Fruit fly (Drosophila melanogaster) whole organism, embryonic: ENCODE measurements around the gene tst.

Experiments
- Abd-B ChIP-seq: fragments of 200-800 bp; sonication (Bioruptor generic); optimal IDR thresholded peaks from 2 replicates; lab custom pipeline; 2018; ENCODE audit warnings: missing biosample characterization, mild to moderate bottlenecking, missing genetic modification characterization, moderate library complexity
- BEAF-32 ChIP-seq: fragments of 200-800 bp; sonication (Bioruptor generic); optimal IDR thresholded peaks from 3 replicates; lab custom pipeline; 2017; ENCODE audit warnings: missing biosample characterization, missing genetic modification characterization, mild to moderate bottlenecking, moderate library complexity, missing genetic modification reagents
- Blimp-1 ChIP-seq: fragments of 200-800 bp; sonication (Bioruptor generic); optimal IDR thresholded peaks from 3 replicates; lab custom pipeline; 2018; ENCODE audit warnings: missing biosample characterization, missing genetic modification characterization, mild to moderate bottlenecking, moderate library complexity, missing genetic modification reagents
- CG11695 ChIP-seq: fragments of 200-800 bp; sonication (Bioruptor generic); IDR thresholded peaks from 3 replicates; pipeline ENCODE4 v1.3.6; 2022; ENCODE audit warnings: missing biosample characterization, missing genetic modification characterization
- CG12942 ChIP-seq: fragments of 200-800 bp; sonication (Bioruptor generic); optimal IDR thresholded peaks from 3 replicates; lab custom pipeline; 2016; ENCODE audit warnings: missing biosample characterization, missing genetic modification characterization
- CG13123 ChIP-seq: fragments of 200-800 bp; sonication (Bioruptor generic); optimal IDR thresholded peaks from 2 replicates; lab custom pipeline; 2016; ENCODE audit warnings: missing biosample characterization, missing genetic modification characterization
- CG14860 ChIP-seq: fragments of 200-800 bp; sonication (Bioruptor generic); IDR thresholded peaks from 3 replicates; pipeline ENCODE4 v1.3.6; 2022; ENCODE audit warnings: missing biosample characterization, missing genetic modification characterization; ENCODE audit not compliant: partially characterized antibody
- CG15696 ChIP-seq: fragments of 200-800 bp; sonication (Bioruptor generic); optimal IDR thresholded peaks from 2 replicates; lab custom pipeline; 2019; ENCODE audit warnings: missing biosample characterization, mild to moderate bottlenecking, missing genetic modification characterization, moderate library complexity
- CG1647 ChIP-seq: fragments of 200-800 bp; sonication (Bioruptor generic); optimal IDR thresholded peaks from 3 replicates; lab custom pipeline; 2016; ENCODE audit warnings: missing biosample characterization, missing genetic modification characterization
- CG2120 ChIP-seq: fragments of 200-800 bp; sonication (Bioruptor generic); optimal IDR thresholded peaks from 3 replicates; lab custom pipeline; 2016; ENCODE audit warnings: missing biosample characterization, missing genetic modification characterization
- CG30403 ChIP-seq: fragments of 200-800 bp; sonication (Bioruptor generic); optimal IDR thresholded peaks from 3 replicates; lab custom pipeline; 2016; ENCODE audit warnings: missing biosample characterization, missing genetic modification characterization
- CG3281 ChIP-seq: fragments of 200-800 bp; sonication (Bioruptor generic); optimal IDR thresholded peaks from 3 replicates; lab custom pipeline; 2017; ENCODE audit warnings: missing biosample characterization, mild to moderate bottlenecking, missing genetic modification characterization
- CG33213 ChIP-seq: fragments of 200-800 bp; sonication (Bioruptor generic); optimal IDR thresholded peaks from 3 replicates; lab custom pipeline; 2016; ENCODE audit warnings: missing biosample characterization, missing genetic modification characterization
- CG33557 ChIP-seq: fragments of 200-800 bp; sonication (Bioruptor generic); optimal IDR thresholded peaks from 2 replicates; lab custom pipeline; 2019; ENCODE audit warnings: missing biosample characterization, mild to moderate bottlenecking, missing genetic modification characterization, moderate library complexity
- CG34422 ChIP-seq: fragments of 200-800 bp; sonication (Bioruptor generic); IDR thresholded peaks from 3 replicates; pipeline ENCODE4 v1.3.6; 2022; ENCODE audit warnings: missing biosample characterization, missing genetic modification characterization
- CG3847 ChIP-seq: fragments of 200-800 bp; sonication (Bioruptor generic); IDR thresholded peaks from 2 replicates; pipeline ENCODE4 v1.3.6; 2022; ENCODE audit warnings: missing biosample characterization, missing genetic modification characterization
- CG4360 ChIP-seq: fragments of 200-800 bp; sonication (Bioruptor generic); IDR thresholded peaks from 2 replicates; pipeline ENCODE4 v1.3.6; 2022; ENCODE audit warnings: missing biosample characterization, missing genetic modification characterization
- CG5245 ChIP-seq: fragments of 200-800 bp; sonication (Bioruptor generic); optimal IDR thresholded peaks from 3 replicates; lab custom pipeline; 2016; ENCODE audit warnings: missing biosample characterization, missing genetic modification characterization
- CG5953 ChIP-seq: fragments of 200-800 bp; sonication (Bioruptor generic); IDR thresholded peaks from 2 replicates; pipeline ENCODE4 v1.3.6; 2022; ENCODE audit warnings: missing biosample characterization, missing genetic modification characterization
- CG6654 ChIP-seq: fragments of 200-800 bp; sonication (Bioruptor generic); optimal IDR thresholded peaks from 2 replicates; lab custom pipeline; 2017; ENCODE audit warnings: missing biosample characterization, mild to moderate bottlenecking, missing genetic modification characterization
- CG7372 ChIP-seq: fragments of 200-800 bp; sonication (Bioruptor generic); IDR thresholded peaks from 2 replicates; pipeline ENCODE4 v1.3.6; 2022; ENCODE audit warnings: missing biosample characterization, missing genetic modification characterization
- CG8089 ChIP-seq: fragments of 200-800 bp; sonication (Bioruptor generic); optimal IDR thresholded peaks from 3 replicates; lab custom pipeline; 2016; ENCODE audit warnings: missing biosample characterization, missing genetic modification characterization
- CG8281 ChIP-seq: fragments of 200-800 bp; sonication (Bioruptor generic); optimal IDR thresholded peaks from 2 replicates; lab custom pipeline; 2018; ENCODE audit warnings: missing biosample characterization, mild to moderate bottlenecking, missing genetic modification characterization, moderate library complexity
- CG8359 ChIP-seq: fragments of 200-800 bp; sonication (Bioruptor generic); optimal IDR thresholded peaks from 2 replicates; lab custom pipeline; 2017; ENCODE audit warnings: missing biosample characterization, mild to moderate bottlenecking, missing genetic modification characterization, borderline replicate concordance
- CG9437 ChIP-seq: fragments of 200-800 bp; sonication (Bioruptor generic); optimal IDR thresholded peaks from 2 replicates; lab custom pipeline; 2018; ENCODE audit warnings: missing biosample characterization, mild to moderate bottlenecking, missing genetic modification characterization
- Camta ChIP-seq: fragments of 200-800 bp; sonication (Bioruptor generic); optimal IDR thresholded peaks from 2 replicates; lab custom pipeline; 2016; ENCODE audit warnings: missing biosample characterization, missing genetic modification characterization
- Dip3 ChIP-seq: fragments of 200-800 bp; sonication (Bioruptor generic); optimal IDR thresholded peaks from 3 replicates; lab custom pipeline; 2016; ENCODE audit warnings: missing biosample characterization, missing genetic modification characterization
- Gsc ChIP-seq: fragments of 200-800 bp; sonication (Bioruptor generic); IDR thresholded peaks from 2 replicates; pipeline ENCODE4 v1.3.6; 2022; ENCODE audit warnings: missing biosample characterization, missing genetic modification characterization
- Gug ChIP-seq: fragments of 200-800 bp; sonication (Bioruptor generic); IDR thresholded peaks from 4 replicates; pipeline ENCODE4 v1.3.6; 2022; ENCODE audit warnings: missing biosample characterization, missing genetic modification characterization
- Lim3 ChIP-seq: fragments of 200-800 bp; sonication (Bioruptor generic); IDR thresholded peaks from 2 replicates; pipeline ENCODE4 v1.3.6; 2022; ENCODE audit warnings: missing biosample characterization, missing genetic modification characterization
- MBD-R2 ChIP-seq: fragments of 200-800 bp; sonication (Bioruptor generic); IDR thresholded peaks from 2 replicates; pipeline ENCODE4 v1.3.6; 2022; ENCODE audit warnings: missing biosample characterization, missing genetic modification characterization
- Mrtf ChIP-seq: fragments of 200-800 bp; sonication (Bioruptor generic); IDR thresholded peaks from 3 replicates; pipeline ENCODE4 v1.3.6; 2022; ENCODE audit warnings: missing biosample characterization, missing genetic modification characterization
- Tbp ChIP-seq: fragments of >200 bp; optimal IDR thresholded peaks from 2 replicates; lab custom pipeline; 2018; ENCODE audit warnings: missing biosample characterization, missing genetic modification characterization
- aop ChIP-seq: fragments of 200-800 bp; sonication (Bioruptor generic); IDR thresholded peaks from 2 replicates; pipeline ENCODE4 v1.3.6; 2022; ENCODE audit warnings: missing biosample characterization, missing genetic modification characterization
- ash1 ChIP-seq: fragments of 200-800 bp; sonication (Bioruptor generic); optimal IDR thresholded peaks from 2 replicates; lab custom pipeline; 2018; ENCODE audit warnings: missing biosample characterization, mild to moderate bottlenecking, missing genetic modification characterization
- chif ChIP-seq, 2 experiments: fragments of 200-800 bp; sonication (Bioruptor generic); optimal IDR thresholded peaks; 3 replicates each; lab custom pipeline; 2016; ENCODE audit warnings: missing biosample characterization in 2 of 2, missing genetic modification characterization in 2 of 2
- dimm ChIP-seq: fragments of 200-800 bp; sonication (Bioruptor generic); IDR thresholded peaks from 2 replicates; pipeline ENCODE4 v1.3.6; 2022; ENCODE audit warnings: missing biosample characterization, missing genetic modification characterization
- en ChIP-seq: fragments of 200-800 bp; sonication (Bioruptor generic); optimal IDR thresholded peaks from 2 replicates; lab custom pipeline; 2016; ENCODE audit warnings: missing biosample characterization, missing genetic modification characterization
- gro ChIP-seq: fragments of 200-800 bp; sonication (Bioruptor generic); optimal IDR thresholded peaks from 2 replicates; lab custom pipeline; 2016; ENCODE audit warnings: missing biosample characterization, missing genetic modification characterization
- jumu ChIP-seq: fragments of 200-800 bp; sonication (Bioruptor generic); optimal IDR thresholded peaks from 3 replicates; lab custom pipeline; 2016; ENCODE audit warnings: missing biosample characterization, missing genetic modification characterization
- kah ChIP-seq: fragments of 200-800 bp; sonication (Bioruptor generic); optimal IDR thresholded peaks from 2 replicates; lab custom pipeline; 2018; ENCODE audit warnings: missing biosample characterization, mild to moderate bottlenecking, missing genetic modification characterization
- knrl ChIP-seq: fragments of 200-800 bp; sonication (Bioruptor generic); IDR thresholded peaks from 3 replicates; pipeline ENCODE4 v1.3.6; 2022; ENCODE audit warnings: missing biosample characterization, missing genetic modification characterization; ENCODE audit not compliant: partially characterized antibody
- mirr ChIP-seq: fragments of 200-800 bp; sonication (Bioruptor generic); optimal IDR thresholded peaks from 3 replicates; lab custom pipeline; 2018; ENCODE audit warnings: missing biosample characterization, mild to moderate bottlenecking, missing genetic modification characterization
- odd ChIP-seq: fragments of 200-800 bp; sonication (Bioruptor generic); optimal IDR thresholded peaks from 2 replicates; lab custom pipeline; 2017; ENCODE audit warnings: missing biosample characterization, mild to moderate bottlenecking, missing genetic modification characterization
- sisA ChIP-seq: fragments of 200-800 bp; sonication (Bioruptor generic); IDR thresholded peaks from 2 replicates; pipeline ENCODE4 v1.3.6; 2022; ENCODE audit warnings: missing biosample characterization, missing genetic modification characterization
- stc ChIP-seq: fragments of 200-800 bp; sonication (Bioruptor generic); IDR thresholded peaks from 2 replicates; pipeline ENCODE4 v1.3.6; 2022; ENCODE audit warnings: missing biosample characterization, missing genetic modification characterization
- tio ChIP-seq: fragments of 200-800 bp; sonication (Bioruptor generic); optimal IDR thresholded peaks from 2 replicates; lab custom pipeline; 2017; ENCODE audit warnings: missing biosample characterization, missing genetic modification characterization, inconsistent platforms
- tup ChIP-seq: fragments of 200-800 bp; sonication (Bioruptor generic); optimal IDR thresholded peaks from 2 replicates; lab custom pipeline; 2016; ENCODE audit warnings: missing biosample characterization, mild to moderate bottlenecking, missing genetic modification characterization, moderate library complexity
- unc-4 ChIP-seq: fragments of 200-800 bp; sonication (Bioruptor generic); IDR thresholded peaks from 2 replicates; pipeline ENCODE4 v1.3.6; 2022; ENCODE audit warnings: missing biosample characterization, missing genetic modification characterization; ENCODE audit not compliant: partially characterized antibody
- vvl ChIP-seq: fragments of 200-800 bp; sonication (Bioruptor generic); IDR thresholded peaks from 2 replicates; pipeline ENCODE4 v1.3.6; 2022; ENCODE audit warnings: missing biosample characterization, missing genetic modification characterization
- zfh1 ChIP-seq: fragments of 200-800 bp; sonication (Bioruptor generic); IDR thresholded peaks from 3 replicates; pipeline ENCODE4 v1.3.6; 2022; ENCODE audit warnings: missing biosample characterization, missing genetic modification characterization

The tst gene

dm6 chr3R:23783961-23784360 lies 11.3 kb upstream of the tst start (continued):
- TF ChIP-seq unc-4 (GFP tag; lab: Robert Waterston, UW) = no peak
- peak; percentile 11 for TF ChIP-seq CG33213
- no peak for TF ChIP-seq gro (GFP tag; lab: Kevin White, UChicago)
- TF ChIP-seq CG5953 (GFP tag; lab: Robert Waterston, UW) = 0 out of 2 replicates have a peak, but pooled peaks have one; percentile 21
- peak; percentile 59 for TF ChIP-seq Camta (GFP tag; lab: Kevin White, UChicago)
- TF ChIP-seq CG2120 = peak; percentile 28
- peak; percentile 39; the same call in 1 of the 3 replicates for TF ChIP-seq CG11695 (GFP tag; lab: Robert Waterston, UW)
- TF ChIP-seq CG34422 (GFP tag; lab: Robert Waterston, UW) = peak; percentile 73; the same call in 2 of the 3 replicates
- no peak for TF ChIP-seq kah (GFP tag; lab: Kevin White, UChicago)
- no peak for TF ChIP-seq mirr (GFP tag; lab: Kevin White, UChicago)
- peak; percentile 25 for TF ChIP-seq Dip3 (GFP tag; lab: Kevin White, UChicago)
- TF ChIP-seq zfh1 (GFP tag; lab: Robert Waterston, UW) = peak; percentile 82
- peak; percentile 69 for TF ChIP-seq Abd-B (GFP tag; lab: Kevin White, UChicago)
- TF ChIP-seq Blimp-1 (GFP tag; lab: Kevin White, UChicago) = peak; percentile 89
- peak; percentile 41 for TF ChIP-seq CG5245 (GFP tag; lab: Kevin White, UChicago)
- TF ChIP-seq CG4360 = no peak
- TF ChIP-seq CG8281 (tag; lab: Kevin White, UChicago) = peak; percentile 32
- no peak for TF ChIP-seq dimm
- TF ChIP-seq chif (GFP tag; optimal IDR thresholded peaks at IDR 0.05; lab: Kevin White, UChicago) = peak; percentile 69 to 83
- TF ChIP-seq Gsc (GFP tag; lab: Robert Waterston, UW) = no peak
- TF ChIP-seq CG13123 = peak; percentile 3
- TF ChIP-seq CG7372 = no peak
- no peak for TF ChIP-seq MBD-R2 (GFP tag; lab: Robert Waterston, UW)
- TF ChIP-seq Lim3 (GFP tag; lab: Robert Waterston, UW) = no peak
- TF ChIP-seq knrl = 0 out of 3 replicates have a peak, but pooled peaks have one; percentile 20
- TF ChIP-seq tio (GFP tag; lab: Kevin White, UChicago) = peak; percentile 83
- peak; percentile 48 for TF ChIP-seq CG1647 (GFP tag; lab: Kevin White, UChicago)
- TF ChIP-seq CG12942 = peak; percentile 24
- TF ChIP-seq ash1 (GFP tag; lab: Kevin White, UChicago) = no peak
- TF ChIP-seq Gug = peak; percentile 35; the same call in 1 of the 4 replicates
- TF ChIP-seq CG30403 = peak; percentile 70
- no peak for TF ChIP-seq CG14860 (GFP tag; lab: Robert Waterston, UW)
- TF ChIP-seq aop (GFP tag; lab: Robert Waterston, UW) = no peak
- peak; percentile 17 for TF ChIP-seq en (GFP tag; lab: Kevin White, UChicago)
- TF ChIP-seq vvl (GFP tag; lab: Robert Waterston, UW) = peak; percentile 72
- TF ChIP-seq sisA (GFP tag; lab: Robert Waterston, UW) = peak; percentile 79
- peak; percentile 37 for TF ChIP-seq CG8089
- TF ChIP-seq Tbp (GFP tag; lab: Kevin White, UChicago) = no peak
- TF ChIP-seq CG6654 (GFP tag; lab: Kevin White, UChicago) = peak; percentile 75
- TF ChIP-seq CG15696 = peak; percentile 61
- TF ChIP-seq CG3847 (GFP tag; lab: Robert Waterston, UW) = peak; percentile 50
- peak; percentile 37 for TF ChIP-seq odd (GFP tag; lab: Kevin White, UChicago)
- peak; percentile 79 for TF ChIP-seq CG9437 (GFP tag; lab: Kevin White, UChicago)
- no peak for TF ChIP-seq BEAF-32 (GFP tag; lab: Kevin White, UChicago)
- peak; percentile 68 for TF ChIP-seq jumu (GFP tag; lab: Kevin White, UChicago)
- TF ChIP-seq CG33557 (GFP tag; lab: Kevin White, UChicago) = peak; percentile 85
- TF ChIP-seq Mrtf (GFP tag; lab: Robert Waterston, UW) = no peak
- TF ChIP-seq stc (GFP tag; lab: Robert Waterston, UW) = peak; percentile 80
- peak; percentile 42 for TF ChIP-seq CG3281
- TF ChIP-seq CG8359 (GFP tag; lab: Kevin White, UChicago) = peak; percentile 68
- peak; percentile 54 for TF ChIP-seq tup (GFP tag; lab: Kevin White, UChicago)
